In genomic region chr2L:21221114-21221578, dm6 we compare ENCODE assay signal across 1 fruit fly cellular context.
TF ChIP-seq lines count a peak whose summit lies in the region.

TSS of gene CG8677 (plus strand) at chr2L:21221312.

TF ChIP-seq in whole organism, embryonic, 481 proteins besides CTCF, POLR2A, EP300 and RAD21 (continued from another document):
- TF ChIP-seq YL-1 (GFP tag; optimal IDR thresholded peaks at IDR 0.05; lab: Kevin White, UChicago) (peak; percentile 69), tio (GFP tag; optimal IDR thresholded peaks at IDR 0.05; lab: Kevin White, UChicago) (no peak), CG17829 (tag; optimal IDR thresholded peaks at IDR 0.05; lab: Kevin White, UChicago) (peak; percentile 47), Xrp1 (GFP tag; IDR thresholded peaks at IDR 0.05; lab: Robert Waterston, UW) (no peak), CG6272 (GFP tag; IDR thresholded peaks at IDR 0.05; lab: Robert Waterston, UW) (no peak), CG2116 (GFP tag; optimal IDR thresholded peaks at IDR 0.05; lab: Kevin White, UChicago) (peak; percentile 51), CG3847 (GFP tag; IDR thresholded peaks at IDR 0.05; lab: Robert Waterston, UW) (peak; percentile 56; the same call in 1 of the 2 replicates), jing (GFP tag; optimal IDR thresholded peaks at IDR 0.05; lab: Kevin White, UChicago) (no peak), HLH54F (GFP tag; optimal IDR thresholded peaks at IDR 0.05; lab: Kevin White, UChicago) (no peak), ac (GFP tag; optimal IDR thresholded peaks at IDR 0.05; lab: Kevin White, UChicago) (no peak), zfh1 (GFP tag; IDR thresholded peaks at IDR 0.05; lab: Robert Waterston, UW) (0 out of 3 replicates have a peak, but pooled peaks have one; percentile 9), CG17361 (GFP tag; IDR thresholded peaks at IDR 0.05; lab: Robert Waterston, UW) (no peak), CG16863 (GFP tag; optimal IDR thresholded peaks at IDR 0.05; lab: Kevin White, UChicago) (no peak), danr (GFP tag; IDR thresholded peaks at IDR 0.05; lab: Robert Waterston, UW) (peak; percentile 15; the same call in 1 of the 2 replicates), oc (tag; optimal IDR thresholded peaks at IDR 0.05; lab: Kevin White, UChicago) (no peak), Dbx (GFP tag; IDR thresholded peaks at IDR 0.05; lab: Robert Waterston, UW) (no peak), pita (GFP tag; optimal IDR thresholded peaks at IDR 0.05; lab: Kevin White, UChicago) (no peak), CG12236 (GFP tag; optimal IDR thresholded peaks at IDR 0.05; lab: Kevin White, UChicago) (no peak), CG8924 (tag; optimal IDR thresholded peaks at IDR 0.05; lab: Kevin White, UChicago) (no peak), vfl (GFP tag; optimal IDR thresholded peaks at IDR 0.05; lab: Kevin White, UChicago) (no peak), slou (GFP tag; optimal IDR thresholded peaks at IDR 0.05; lab: Kevin White, UChicago) (no peak), Mad (GFP tag; optimal IDR thresholded peaks at IDR 0.05; lab: Kevin White, UChicago) (no peak), CG10274 (GFP tag; optimal IDR thresholded peaks at IDR 0.05; lab: Kevin White, UChicago) (no peak), CG12219 (GFP tag; optimal IDR thresholded peaks at IDR 0.05; lab: Kevin White, UChicago) (no peak), dan (GFP tag; IDR thresholded peaks at IDR 0.05; lab: Robert Waterston, UW) (no peak), pzg (GFP tag; optimal IDR thresholded peaks at IDR 0.05; lab: Kevin White, UChicago) (peak; percentile 85), cato (GFP tag; optimal IDR thresholded peaks at IDR 0.05; lab: Kevin White, UChicago; ENCODE audit: borderline replicate concordance) (no peak), ewg (GFP tag; optimal IDR thresholded peaks at IDR 0.05; lab: Kevin White, UChicago) (no peak), CG11093 (GFP tag; IDR thresholded peaks at IDR 0.05; lab: Robert Waterston, UW) (no peak), CG17328 (GFP tag; IDR thresholded peaks at IDR 0.05; lab: Robert Waterston, UW) (no peak), CG10147 (GFP tag; optimal IDR thresholded peaks at IDR 0.05; lab: Kevin White, UChicago) (no peak), fd102C (GFP tag; optimal IDR thresholded peaks at IDR 0.05; lab: Kevin White, UChicago) (no peak), CG42726 (GFP tag; IDR thresholded peaks at IDR 0.05; lab: Robert Waterston, UW; ENCODE audit: partially characterized antibody) (no peak), C15 (GFP tag; IDR thresholded peaks at IDR 0.05; lab: Robert Waterston, UW) (no peak), Sin3A (optimal IDR thresholded peaks at IDR 0.05; lab: Kevin White, UChicago) (peak; percentile 54), Myb (GFP tag; optimal IDR thresholded peaks at IDR 0.05; lab: Kevin White, UChicago) (peak; percentile 80), ken (GFP tag; IDR thresholded peaks at IDR 0.05; lab: Robert Waterston, UW) (no peak), Doc3 (GFP tag; IDR thresholded peaks at IDR 0.05; lab: Robert Waterston, UW; ENCODE audit: partially characterized antibody) (no peak), CG18476 (GFP tag; optimal IDR thresholded peaks at IDR 0.05; lab: Kevin White, UChicago) (no peak), CG4282 (GFP tag; optimal IDR thresholded peaks at IDR 0.05; lab: Kevin White, UChicago) (no peak), wdn (GFP tag; IDR thresholded peaks at IDR 0.05; lab: Robert Waterston, UW) (no peak), CG6765 (GFP tag; optimal IDR thresholded peaks at IDR 0.05; lab: Kevin White, UChicago) (no peak), fd96Cb (tag; optimal IDR thresholded peaks at IDR 0.05; lab: Kevin White, UChicago) (no peak), caup (GFP tag; optimal IDR thresholded peaks at IDR 0.05; lab: Kevin White, UChicago; ENCODE audit: severe bottlenecking) (no peak), CG33213 (GFP tag; optimal IDR thresholded peaks at IDR 0.05; lab: Kevin White, UChicago) (peak; percentile 81), CG32767 (GFP tag; IDR thresholded peaks at IDR 0.05; lab: Robert Waterston, UW) (peak; percentile 39), HLH3B (GFP tag; IDR thresholded peaks at IDR 0.05; lab: Robert Waterston, UW) (0 out of 2 replicates have a peak, but pooled peaks have one; percentile 8), D (optimal IDR thresholded peaks at IDR 0.05; lab: Kevin White, UChicago) (no peak), D (GFP tag; optimal IDR thresholded peaks at IDR 0.05; lab: Kevin White, UChicago) (no peak), Ravus (GFP tag; IDR thresholded peaks at IDR 0.05; lab: Robert Waterston, UW) (no peak), CG17612 (GFP tag; IDR thresholded peaks at IDR 0.05; lab: Robert Waterston, UW) (no peak), en (GFP tag; optimal IDR thresholded peaks at IDR 0.05; lab: Kevin White, UChicago) (no peak), ara (GFP tag; IDR thresholded peaks at IDR 0.05; lab: Robert Waterston, UW) (0 out of 2 replicates have a peak, but pooled peaks have one; percentile 13), HmgD (GFP tag; optimal IDR thresholded peaks at IDR 0.05; lab: Kevin White, UChicago) (peak; percentile 22), peb (GFP tag; IDR thresholded peaks at IDR 0.05; lab: Robert Waterston, UW) (no peak), BtbVII (GFP tag; optimal IDR thresholded peaks at IDR 0.05; lab: Kevin White, UChicago) (no peak), CG3281 (GFP tag; optimal IDR thresholded peaks at IDR 0.05; lab: Kevin White, UChicago) (no peak), her (GFP tag; optimal IDR thresholded peaks at IDR 0.05; lab: Kevin White, UChicago) (peak; percentile 98), Sox100B (GFP tag; optimal IDR thresholded peaks at IDR 0.05; lab: Kevin White, UChicago) (no peak), amos (GFP tag; IDR thresholded peaks at IDR 0.05; lab: Robert Waterston, UW; ENCODE audit: partially characterized antibody) (peak; percentile 46; the same call in 1 of the 2 replicates), CG2678 (tag; optimal IDR thresholded peaks at IDR 0.05; lab: Kevin White, UChicago) (no peak), CG9437 (GFP tag; optimal IDR thresholded peaks at IDR 0.05; lab: Kevin White, UChicago) (no peak), CG30020 (tag; optimal IDR thresholded peaks at IDR 0.05; lab: Kevin White, UChicago) (peak; percentile 11), chif (GFP tag; optimal IDR thresholded peaks at IDR 0.05; lab: Kevin White, UChicago) (no peak), H15 (GFP tag; IDR thresholded peaks at IDR 0.05; lab: Robert Waterston, UW) (no peak), shn (GFP tag; optimal IDR thresholded peaks at IDR 0.05; lab: Kevin White, UChicago) (no peak), p53 (GFP tag; optimal IDR thresholded peaks at IDR 0.05; lab: Kevin White, UChicago) (peak; percentile 11)
